Worm (Caenorhabditis elegans) whole organism, midembryonic: ENCODE data around the gene gln-2.

Source experiments
- T22C8.4 ChIP-seq: fragments of 200-800 bp; sonication (Bioruptor generic); IDR thresholded peaks from 2 replicates; pipeline ENCODE4 v1.3.6; 2022; ENCODE audit warnings: missing genetic modification characterization, missing compliant biosample characterization
- cog-1 ChIP-seq: sonication (generic microtip); optimal IDR thresholded peaks from 2 replicates; lab custom pipeline; 2016; ENCODE audit warnings: missing genetic modification characterization, missing compliant biosample characterization
- flt-1 ChIP-seq: fragments of 200-800 bp; sonication (Bioruptor generic); IDR thresholded peaks from 2 replicates; pipeline ENCODE4 v1.3.6; 2022; ENCODE audit warnings: missing genetic modification characterization, missing compliant biosample characterization
- klf-2 ChIP-seq: fragments of 200-800 bp; sonication (Bioruptor generic); conservative IDR thresholded peaks from 2 replicates; pipeline ENCODE4 v1.3.6; 2022; ENCODE audit warnings: missing genetic modification reagents, missing genetic modification characterization, missing compliant biosample characterization
- med-1 ChIP-seq: sonication (generic microtip); optimal IDR thresholded peaks from 2 replicates; lab custom pipeline; 2017; ENCODE audit warnings: missing genetic modification characterization, mild to moderate bottlenecking, missing compliant biosample characterization, antibody characterized with exemption, missing genetic modification reagents; ENCODE audit not compliant: insufficient read depth
- ref-1 ChIP-seq: fragments of 200-800 bp; sonication (Bioruptor generic); conservative IDR thresholded peaks from 2 replicates; pipeline ENCODE4 v1.3.6; 2022; ENCODE audit warnings: missing genetic modification reagents, missing genetic modification characterization, missing compliant biosample characterization
- tab-1 ChIP-seq: fragments of 200-800 bp; sonication (Bioruptor generic); IDR thresholded peaks from 2 replicates; pipeline ENCODE4 v1.3.6; 2022; ENCODE audit warnings: missing genetic modification characterization, missing compliant biosample characterization
- ztf-23 ChIP-seq: fragments of 200-800 bp; sonication (Bioruptor generic); IDR thresholded peaks from 2 replicates; pipeline ENCODE4 v1.3.6; 2022; ENCODE audit warnings: missing genetic modification reagents, missing genetic modification characterization, missing compliant biosample characterization
- ztf-29 ChIP-seq: fragments of 200-800 bp; sonication (Bioruptor generic); IDR thresholded peaks from 2 replicates; pipeline ENCODE4 v1.3.6; 2022; ENCODE audit warnings: missing genetic modification reagents, missing genetic modification characterization, missing compliant biosample characterization

gln-2 gene

ce11 chrIII:9944723-9945122 lies at the start of gene gln-2:
Gene gln-2 (minus strand): TSS chrIII:9944823.
- no peak for TF ChIP-seq ztf-29 (GFP tag; lab: Robert Waterston, UW)
- TF ChIP-seq tab-1, result no peak
- no peak for TF ChIP-seq flt-1 (GFP tag; lab: Robert Waterston, UW)
- TF ChIP-seq med-1, result no peak
- TF ChIP-seq cog-1 (tag; lab: Kevin White, UChicago), result no peak
- TF ChIP-seq ztf-23 (GFP tag; lab: Robert Waterston, UW), result no peak
- no peak for TF ChIP-seq ref-1 (GFP tag; lab: Robert Waterston, UW)
- TF ChIP-seq T22C8.4 (GFP tag; lab: Robert Waterston, UW), result no peak

ce11 chrIII:9993535-9993934 lies 48.9 kb upstream of the gln-2 start, which contains the start of gene C05B5.4:
Gene C05B5.4 (plus strand): TSS chrIII:9993885.
- no peak for TF ChIP-seq klf-2
- TF ChIP-seq ztf-29 (GFP tag; lab: Robert Waterston, UW), result no peak
- TF ChIP-seq flt-1 (GFP tag; lab: Robert Waterston, UW), result no peak
- TF ChIP-seq ztf-23 (GFP tag; lab: Robert Waterston, UW), result no peak
- TF ChIP-seq tab-1, result no peak
- TF ChIP-seq ref-1 (GFP tag; lab: Robert Waterston, UW), result no peak
- no peak for TF ChIP-seq cog-1 (tag; lab: Kevin White, UChicago)
- TF ChIP-seq med-1, result no peak
- TF ChIP-seq T22C8.4 (GFP tag; lab: Robert Waterston, UW), result no peak

ce11 chrIII:9991324-9991723 lies 46.7 kb upstream of the gln-2 start:
- TF ChIP-seq ztf-23 (GFP tag; lab: Robert Waterston, UW) (no peak), ztf-29 (GFP tag; lab: Robert Waterston, UW) (no peak), tab-1 (no peak), med-1 (no peak), klf-2 (no peak), flt-1 (GFP tag; lab: Robert Waterston, UW) (no peak), cog-1 (tag; lab: Kevin White, UChicago) (no peak), T22C8.4 (GFP tag; lab: Robert Waterston, UW) (no peak), ref-1 (GFP tag; lab: Robert Waterston, UW) (no peak)

ce11 chrIII:9988352-9988751 lies 43.7 kb upstream of the gln-2 start, which contains the start of gene C05B5.1:
Gene C05B5.1 (minus strand): TSS chrIII:9988452.
- TF ChIP-seq cog-1 (tag; lab: Kevin White, UChicago) (no peak), ztf-23 (GFP tag; lab: Robert Waterston, UW) (no peak), ref-1 (GFP tag; lab: Robert Waterston, UW) (no peak)

ce11 chrIII:9986827-9987429 lies 42.3 kb upstream of the gln-2 start, which contains the start of gene C05B5.12:
Gene C05B5.12 (plus strand): TSS chrIII:9987379.
- TF ChIP-seq med-1, result no peak
- TF ChIP-seq cog-1 (tag; lab: Kevin White, UChicago), result no peak
- no peak for TF ChIP-seq tab-1
- no peak for TF ChIP-seq klf-2
- no peak for TF ChIP-seq ztf-23 (GFP tag; lab: Robert Waterston, UW)
- no peak for TF ChIP-seq T22C8.4 (GFP tag; lab: Robert Waterston, UW)
- no peak for TF ChIP-seq flt-1 (GFP tag; lab: Robert Waterston, UW)
- TF ChIP-seq ztf-29 (GFP tag; lab: Robert Waterston, UW), result no peak
- TF ChIP-seq ref-1 (GFP tag; lab: Robert Waterston, UW), result no peak

ce11 chrIII:9985542-9985941 lies 40.9 kb upstream of the gln-2 start:
- no peak for TF ChIP-seq klf-2
- TF ChIP-seq ref-1 (GFP tag; lab: Robert Waterston, UW), result no peak
- no peak for TF ChIP-seq ztf-23 (GFP tag; lab: Robert Waterston, UW)
- TF ChIP-seq cog-1 (tag; lab: Kevin White, UChicago), result no peak
- no peak for TF ChIP-seq ztf-29 (GFP tag; lab: Robert Waterston, UW)
- no peak for TF ChIP-seq tab-1
- TF ChIP-seq flt-1 (GFP tag; lab: Robert Waterston, UW), result no peak
- no peak for TF ChIP-seq med-1
- TF ChIP-seq T22C8.4 (GFP tag; lab: Robert Waterston, UW), result no peak

- TF ChIP-seq ztf-23 (GFP tag; lab: Robert Waterston, UW) (no peak), klf-2 (no peak), ref-1 (GFP tag; lab: Robert Waterston, UW) (no peak), med-1 (no peak)
These were observed 40.0 kb upstream of the gln-2 start for ce11 chrIII:9984604-9985003.

ce11 chrIII:9982119-9982642 lies 37.6 kb upstream of the gln-2 start:
- TF ChIP-seq ref-1 (GFP tag; lab: Robert Waterston, UW) (no peak), cog-1 (tag; lab: Kevin White, UChicago) (no peak), tab-1 (no peak), flt-1 (GFP tag; lab: Robert Waterston, UW) (no peak), klf-2 (no peak), med-1 (no peak), ztf-29 (GFP tag; lab: Robert Waterston, UW) (no peak), T22C8.4 (GFP tag; lab: Robert Waterston, UW) (no peak), ztf-23 (GFP tag; lab: Robert Waterston, UW) (no peak)

- TF ChIP-seq cog-1 (tag; lab: Kevin White, UChicago) (no peak), flt-1 (GFP tag; lab: Robert Waterston, UW) (no peak), ztf-23 (GFP tag; lab: Robert Waterston, UW) (no peak), ref-1 (GFP tag; lab: Robert Waterston, UW) (no peak), med-1 (no peak), tab-1 (no peak), klf-2 (no peak), ztf-29 (GFP tag; lab: Robert Waterston, UW) (no peak), T22C8.4 (GFP tag; lab: Robert Waterston, UW) (no peak)
These were observed 29.1 kb upstream of the gln-2 start, which contains the start of gene R10E12.2 for ce11 chrIII:9973765-9974164. Gene R10E12.2 (minus strand): TSS chrIII:9973865.
